Fruit fly (Drosophila melanogaster) whole organism: Measurements from ENCODE around the gene Scr.

Experiments used
- CG8478 ChIP-seq: fragments of >200 bp; optimal IDR thresholded peaks from 2 replicates; lab custom pipeline; 2018; ENCODE audit warnings: inconsistent platforms
- Dll ChIP-seq: fragments of >200 bp; optimal IDR thresholded peaks from 2 replicates; lab custom pipeline; 2017
- EcR ChIP-seq, 2 experiments: fragments of >200 bp; optimal IDR thresholded peaks; 2 replicates each; lab custom pipeline; 2017; ENCODE audit warnings: missing biosample characterization in 2 of 2, missing genetic modification characterization in 2 of 2, missing genetic modification reagents in 2 of 2
- usp ChIP-seq: fragments of >200 bp; optimal IDR thresholded peaks from 2 replicates; lab custom pipeline; 2017; ENCODE audit warnings: missing biosample characterization, missing genetic modification characterization, mixed read lengths

- TF ChIP-seq CG8478: no peak
- TF ChIP-seq EcR (GFP tag; optimal IDR thresholded peaks at IDR 0.05; lab: Kevin White, UChicago): no peak
- TF ChIP-seq Dll (lab: Kevin White, UChicago): no peak
- no peak for TF ChIP-seq usp
Observed at dm6 chr3R:6858997-6859396, 9.2 kb upstream of the Scr start.
